Fruit fly (Drosophila melanogaster): ENCODE data around the gene CG4887.

Gene CG4887

dm6 chr2L:1169867-1170415 is 2.9 kb upstream of the CG4887 start, which contains the start of the genes CG31922 and Plap:
Gene CG31922, plus strand, starts transcription at chr2L:1170181.
Gene Plap, minus strand, starts transcription at chr2L:1170365.
- TF ChIP-seq CG8301 (tag; optimal IDR thresholded peaks at IDR 0.05) (no peak), EcR (GFP tag; optimal IDR thresholded peaks at IDR 0.05) (peak; percentile 99), gl (tag; optimal IDR thresholded peaks at IDR 0.05) (no peak), Snoo (tag; optimal IDR thresholded peaks at IDR 0.05) (peak; percentile 9), CG10348 (GFP tag; IDR thresholded peaks at IDR 0.05) (no peak), CG12605 (GFP tag; IDR thresholded peaks at IDR 0.05) (no peak), CG9948 (tag; optimal IDR thresholded peaks at IDR 0.05) (peak; percentile 22), CG15710 (tag; optimal IDR thresholded peaks at IDR 0.05) (peak; percentile 63), CG8159 (tag; optimal IDR thresholded peaks at IDR 0.05) (peak; percentile 42), CG14655 (GFP tag; optimal IDR thresholded peaks at IDR 0.05) (no peak), CG13204 (GFP tag; optimal IDR thresholded peaks at IDR 0.05) (no peak), rn (GFP tag; IDR thresholded peaks at IDR 0.05) (no peak), D1 (tag; optimal IDR thresholded peaks at IDR 0.05) (no peak), CG32121 (GFP tag; IDR thresholded peaks at IDR 0.05) (no peak), Pif1A (GFP tag; optimal IDR thresholded peaks at IDR 0.05) (no peak), fd96Ca (GFP tag; IDR thresholded peaks at IDR 0.05) (0 out of 3 replicates have a peak, but pooled peaks have one; percentile 22), CG4496 (GFP tag; IDR thresholded peaks at IDR 0.05) (no peak), CG17806 (tag; optimal IDR thresholded peaks at IDR 0.05) (peak; percentile 42), CG34367 (tag; optimal IDR thresholded peaks at IDR 0.05) (peak; percentile 3), Pif1B (GFP tag; optimal IDR thresholded peaks at IDR 0.05) (no peak), Ets98B (GFP tag; IDR thresholded peaks at IDR 0.05) (peak; percentile 24; the same call in 1 of the 2 replicates)

- peak; percentile 48 for TF ChIP-seq Ets98B (GFP tag; IDR thresholded peaks at IDR 0.05)
- TF ChIP-seq CG15710 (tag; optimal IDR thresholded peaks at IDR 0.05), result peak; percentile 21
- peak; percentile 14 for TF ChIP-seq gl (tag; optimal IDR thresholded peaks at IDR 0.05)
- TF ChIP-seq fd96Ca (GFP tag; IDR thresholded peaks at IDR 0.05), result no peak
- TF ChIP-seq CG4496 (GFP tag; IDR thresholded peaks at IDR 0.05), result peak; percentile 68
Measured at dm6 chr2L:1177522-1177921, 4.7 kb downstream of the CG4887 start, which contains the start of gene CG4896. Gene CG4896, plus strand, starts transcription at chr2L:1177690.

dm6 chr2L:1183799-1184198 is 11.0 kb downstream of the CG4887 start, which contains the start of the genes CG5126 and Tgt:
Gene CG5126, minus strand, starts transcription at chr2L:1184020.
Gene Tgt, plus strand, starts transcription at chr2L:1184065.
- TF ChIP-seq EcR (GFP tag; optimal IDR thresholded peaks at IDR 0.05) (peak; percentile 37), CG32121 (GFP tag; IDR thresholded peaks at IDR 0.05) (0 out of 2 replicates have a peak, but pooled peaks have one; percentile 12), CG13204 (GFP tag; optimal IDR thresholded peaks at IDR 0.05) (no peak)

- TF ChIP-seq CG34367 (tag; optimal IDR thresholded peaks at IDR 0.05) (peak; percentile 57), CG14655 (GFP tag; optimal IDR thresholded peaks at IDR 0.05) (no peak), gl (tag; optimal IDR thresholded peaks at IDR 0.05) (peak; percentile 32), CG4496 (GFP tag; IDR thresholded peaks at IDR 0.05) (peak; percentile 92), CG32121 (GFP tag; IDR thresholded peaks at IDR 0.05) (peak; percentile 87), CG13204 (GFP tag; optimal IDR thresholded peaks at IDR 0.05) (no peak), CG15710 (tag; optimal IDR thresholded peaks at IDR 0.05) (peak; percentile 74), EcR (GFP tag; optimal IDR thresholded peaks at IDR 0.05) (peak; percentile 72), fd96Ca (GFP tag; IDR thresholded peaks at IDR 0.05) (peak; percentile 60; the same call in 1 of the 3 replicates), CG10348 (GFP tag; IDR thresholded peaks at IDR 0.05) (no peak), CG9948 (tag; optimal IDR thresholded peaks at IDR 0.05) (peak; percentile 73), rn (GFP tag; IDR thresholded peaks at IDR 0.05) (no peak), CG12605 (GFP tag; IDR thresholded peaks at IDR 0.05) (peak; percentile 84), Ets98B (GFP tag; IDR thresholded peaks at IDR 0.05) (peak; percentile 91), CG17806 (tag; optimal IDR thresholded peaks at IDR 0.05) (peak; percentile 83), D1 (tag; optimal IDR thresholded peaks at IDR 0.05) (no peak), CG8159 (tag; optimal IDR thresholded peaks at IDR 0.05) (peak; percentile 83), CG8301 (tag; optimal IDR thresholded peaks at IDR 0.05) (peak; percentile 84), Snoo (tag; optimal IDR thresholded peaks at IDR 0.05) (peak; percentile 64)
Measured at dm6 chr2L:1185642-1186497, 13.1 kb downstream of the CG4887 start, which contains the start of gene CG5001. Gene CG5001, plus strand, starts transcription at chr2L:1185757.

- TF ChIP-seq CG13204 (GFP tag; optimal IDR thresholded peaks at IDR 0.05) (no peak), CG34367 (tag; optimal IDR thresholded peaks at IDR 0.05) (no peak)
Measured at dm6 chr2L:1199166-1199565, 26.4 kb downstream of the CG4887 start, which contains the start of the genes CG5139 and CG43348. Gene CG5139, minus strand, starts transcription at chr2L:1199266. Gene CG43348, plus strand, starts transcription at chr2L:1199412.

All from whole organism, pupa.